Worm (Caenorhabditis elegans) whole organism, L1 larva: ENCODE results near the gene F46H5.5.

Experiments
- ceh-82 ChIP-seq, 3 experiments: fragments of 150-350 bp in 1 of 3; sonication (generic microtip) in 2 of 3; optimal IDR thresholded peaks; 2 replicates each; lab custom pipeline; 2014 to 2017; ENCODE audit warnings: missing biosample characterization in 3 of 3, missing genetic modification characterization in 3 of 3
- ces-1 ChIP-seq: fragments of 150-350 bp; optimal IDR thresholded peaks from 2 replicates; lab custom pipeline; 2014; ENCODE audit warnings: missing biosample characterization, missing genetic modification reagents, missing genetic modification characterization
- elt-2 ChIP-seq: sonication (generic microtip); optimal IDR thresholded peaks from 2 replicates; lab custom pipeline; 2016; ENCODE audit warnings: missing genetic modification characterization, mild to moderate bottlenecking, inconsistent platforms, missing compliant biosample characterization, missing genetic modification reagents
- lin-13 ChIP-seq: fragments of 150-350 bp; optimal IDR thresholded peaks from 2 replicates; lab custom pipeline; 2014; ENCODE audit warnings: missing biosample characterization, missing genetic modification reagents, missing genetic modification characterization
- lin-39 ChIP-seq: fragments of 150-350 bp; optimal IDR thresholded peaks from 2 replicates; lab custom pipeline; 2014; ENCODE audit warnings: missing biosample characterization, missing genetic modification reagents, missing genetic modification characterization
- lsy-2 ChIP-seq, 2 experiments: fragments of 150-350 bp; optimal IDR thresholded peaks; 2 replicates each; lab custom pipeline; 2014; ENCODE audit warnings: missing biosample characterization in 2 of 2, missing genetic modification characterization in 2 of 2
- mep-1 ChIP-seq: fragments of 150-350 bp; optimal IDR thresholded peaks from 2 replicates; lab custom pipeline; 2014; ENCODE audit warnings: missing biosample characterization, missing genetic modification characterization
- nhr-12 ChIP-seq: sonication (generic microtip); optimal IDR thresholded peaks from 2 replicates; lab custom pipeline; 2017; ENCODE audit warnings: missing biosample characterization, missing genetic modification characterization
- nhr-237 ChIP-seq: fragments of 150-350 bp; optimal IDR thresholded peaks from 2 replicates; lab custom pipeline; 2014; ENCODE audit warnings: missing biosample characterization, missing genetic modification characterization
- unc-62 ChIP-seq: fragments of 150-350 bp; optimal IDR thresholded peaks from 2 replicates; lab custom pipeline; 2014; ENCODE audit warnings: missing biosample characterization, missing genetic modification reagents, missing genetic modification characterization
- zip-4 ChIP-seq: fragments of 200-800 bp; sonication (Bioruptor generic); optimal IDR thresholded peaks from 2 replicates; lab custom pipeline; 2018; ENCODE audit warnings: mild to moderate bottlenecking, missing genetic modification characterization, moderate library complexity, missing compliant biosample characterization

- TF ChIP-seq mep-1 (tag; lab: Kevin White, UChicago) (no peak), unc-62 (GFP tag; lab: Kevin White, UChicago) (no peak), ceh-82 (tag; optimal IDR thresholded peaks at IDR 0.05; lab: Kevin White, UChicago) (no peak), lin-13 (GFP tag; lab: Kevin White, UChicago) (no peak), elt-2 (tag; lab: Kevin White, UChicago) (no peak), zip-4 (no peak), lin-39 (tag; lab: Kevin White, UChicago) (no peak), lsy-2 (tag; optimal IDR thresholded peaks at IDR 0.05; lab: Kevin White, UChicago) (no peak), ces-1 (GFP tag; lab: Kevin White, UChicago) (no peak), nhr-12 (tag; lab: Kevin White, UChicago) (no peak), nhr-237 (tag; lab: Kevin White, UChicago) (no peak)
These were observed 46.2 kb downstream of the F46H5.5 start for ce11 chrX:7210467-7211107.
